Worm (Caenorhabditis elegans): Measurements from ENCODE around the gene K09D9.14.

ce11 chrV:3984178-3984577 is 37.5 kb downstream of the K09D9.14 start, which contains the start of gene nlp-29:
- TF ChIP-seq chd-7 (tag; optimal IDR thresholded peaks at IDR 0.05) (no peak), madf-8 (GFP tag; conservative IDR thresholded peaks at IDR 0.05) (no peak), fkh-3 (tag; optimal IDR thresholded peaks at IDR 0.05) (no peak)

Measured in whole organism, young adult.